Worm (Caenorhabditis elegans): ENCODE measurements around the gene R148.5.
A peak's percentile ranks its signal among the peaks of the same experiment; 100 is the strongest.

R148.5 gene

ce11 chrIII:3140227-3140626, 25.2 kb upstream of the R148.5 start:
- TF ChIP-seq cog-1 (tag; optimal IDR thresholded peaks at IDR 0.05) (no peak), T22C8.4 (GFP tag; IDR thresholded peaks at IDR 0.05) (no peak), med-1 (GFP tag; optimal IDR thresholded peaks at IDR 0.05; ENCODE audit: insufficient read depth) (no peak), ref-1 (GFP tag; conservative IDR thresholded peaks at IDR 0.05) (no peak), ztf-29 (GFP tag; IDR thresholded peaks at IDR 0.05) (no peak), flt-1 (GFP tag; IDR thresholded peaks at IDR 0.05) (no peak), klf-2 (GFP tag; conservative IDR thresholded peaks at IDR 0.05) (no peak), tab-1 (GFP tag; IDR thresholded peaks at IDR 0.05) (no peak)

- TF ChIP-seq T22C8.4 (GFP tag; IDR thresholded peaks at IDR 0.05): no peak
- no peak for TF ChIP-seq ref-1 (GFP tag; conservative IDR thresholded peaks at IDR 0.05)
- no peak for TF ChIP-seq ztf-29 (GFP tag; IDR thresholded peaks at IDR 0.05)
- TF ChIP-seq flt-1 (GFP tag; IDR thresholded peaks at IDR 0.05): no peak
- TF ChIP-seq tab-1 (GFP tag; IDR thresholded peaks at IDR 0.05): no peak
- TF ChIP-seq cog-1 (tag; optimal IDR thresholded peaks at IDR 0.05): no peak
- TF ChIP-seq med-1 (GFP tag; optimal IDR thresholded peaks at IDR 0.05; ENCODE audit: insufficient read depth): no peak
- no peak for TF ChIP-seq klf-2 (GFP tag; conservative IDR thresholded peaks at IDR 0.05)
- no peak for TF ChIP-seq ztf-23 (GFP tag; IDR thresholded peaks at IDR 0.05)
Measured at ce11 chrIII:3142078-3142477, 23.4 kb upstream of the R148.5 start.

ce11 chrIII:3143657-3144056, 21.8 kb upstream of the R148.5 start, which contains the start of gene C44B11.4:
C44B11.4 (minus strand) TSS chrIII:3143757.
- TF ChIP-seq flt-1 (GFP tag; IDR thresholded peaks at IDR 0.05): no peak

- no peak for TF ChIP-seq ztf-29 (GFP tag; IDR thresholded peaks at IDR 0.05)
- TF ChIP-seq ztf-23 (GFP tag; IDR thresholded peaks at IDR 0.05): no peak
- no peak for TF ChIP-seq T22C8.4 (GFP tag; IDR thresholded peaks at IDR 0.05)
- no peak for TF ChIP-seq klf-2 (GFP tag; conservative IDR thresholded peaks at IDR 0.05)
- no peak for TF ChIP-seq tab-1 (GFP tag; IDR thresholded peaks at IDR 0.05)
- no peak for TF ChIP-seq med-1 (GFP tag; optimal IDR thresholded peaks at IDR 0.05; ENCODE audit: insufficient read depth)
- TF ChIP-seq cog-1 (tag; optimal IDR thresholded peaks at IDR 0.05): no peak
- no peak for TF ChIP-seq ref-1 (GFP tag; conservative IDR thresholded peaks at IDR 0.05)
- no peak for TF ChIP-seq flt-1 (GFP tag; IDR thresholded peaks at IDR 0.05)
Measured at ce11 chrIII:3152848-3153247, 12.6 kb upstream of the R148.5 start, which contains the start of gene C44B11.6. C44B11.6 (plus strand) TSS chrIII:3153148.

ce11 chrIII:3154968-3155367, 10.5 kb upstream of the R148.5 start, which contains the start of gene C44B11.1:
C44B11.1 (plus strand) TSS chrIII:3155268.
- TF ChIP-seq klf-2 (GFP tag; conservative IDR thresholded peaks at IDR 0.05) (no peak), T22C8.4 (GFP tag; IDR thresholded peaks at IDR 0.05) (no peak), cog-1 (tag; optimal IDR thresholded peaks at IDR 0.05) (no peak), ztf-29 (GFP tag; IDR thresholded peaks at IDR 0.05) (no peak), tab-1 (GFP tag; IDR thresholded peaks at IDR 0.05) (no peak), ztf-23 (GFP tag; IDR thresholded peaks at IDR 0.05) (no peak)

- no peak for TF ChIP-seq tab-1 (GFP tag; IDR thresholded peaks at IDR 0.05)
- no peak for TF ChIP-seq med-1 (GFP tag; optimal IDR thresholded peaks at IDR 0.05; ENCODE audit: insufficient read depth)
- TF ChIP-seq klf-2 (GFP tag; conservative IDR thresholded peaks at IDR 0.05): no peak
- no peak for TF ChIP-seq ztf-23 (GFP tag; IDR thresholded peaks at IDR 0.05)
- no peak for TF ChIP-seq T22C8.4 (GFP tag; IDR thresholded peaks at IDR 0.05)
- TF ChIP-seq cog-1 (tag; optimal IDR thresholded peaks at IDR 0.05): no peak
- no peak for TF ChIP-seq ztf-29 (GFP tag; IDR thresholded peaks at IDR 0.05)
- TF ChIP-seq flt-1 (GFP tag; IDR thresholded peaks at IDR 0.05): no peak
- no peak for TF ChIP-seq ref-1 (GFP tag; conservative IDR thresholded peaks at IDR 0.05)
Measured at ce11 chrIII:3160490-3160889, 4.9 kb upstream of the R148.5 start.

- no peak for TF ChIP-seq tab-1 (GFP tag; IDR thresholded peaks at IDR 0.05)
- no peak for TF ChIP-seq flt-1 (GFP tag; IDR thresholded peaks at IDR 0.05)
- TF ChIP-seq ztf-23 (GFP tag; IDR thresholded peaks at IDR 0.05): no peak
- TF ChIP-seq T22C8.4 (GFP tag; IDR thresholded peaks at IDR 0.05): no peak
- no peak for TF ChIP-seq med-1 (GFP tag; optimal IDR thresholded peaks at IDR 0.05; ENCODE audit: insufficient read depth)
- no peak for TF ChIP-seq ztf-29 (GFP tag; IDR thresholded peaks at IDR 0.05)
Measured at ce11 chrIII:3161600-3161999, 3.8 kb upstream of the R148.5 start.

ce11 chrIII:3163448-3163847, 2.0 kb upstream of the R148.5 start:
- TF ChIP-seq ref-1 (GFP tag; conservative IDR thresholded peaks at IDR 0.05) (no peak), klf-2 (GFP tag; conservative IDR thresholded peaks at IDR 0.05) (no peak), med-1 (GFP tag; optimal IDR thresholded peaks at IDR 0.05; ENCODE audit: insufficient read depth) (no peak), ztf-23 (GFP tag; IDR thresholded peaks at IDR 0.05) (no peak), tab-1 (GFP tag; IDR thresholded peaks at IDR 0.05) (no peak), flt-1 (GFP tag; IDR thresholded peaks at IDR 0.05) (no peak), T22C8.4 (GFP tag; IDR thresholded peaks at IDR 0.05) (no peak)

ce11 chrIII:3169279-3169678, 3.8 kb downstream of the R148.5 start:
- TF ChIP-seq med-1 (GFP tag; optimal IDR thresholded peaks at IDR 0.05; ENCODE audit: insufficient read depth) (no peak), ref-1 (GFP tag; conservative IDR thresholded peaks at IDR 0.05) (no peak), cog-1 (tag; optimal IDR thresholded peaks at IDR 0.05) (no peak), ztf-29 (GFP tag; IDR thresholded peaks at IDR 0.05) (no peak), tab-1 (GFP tag; IDR thresholded peaks at IDR 0.05) (no peak), T22C8.4 (GFP tag; IDR thresholded peaks at IDR 0.05) (no peak), ztf-23 (GFP tag; IDR thresholded peaks at IDR 0.05) (no peak), klf-2 (GFP tag; conservative IDR thresholded peaks at IDR 0.05) (no peak)

- TF ChIP-seq cog-1 (tag; optimal IDR thresholded peaks at IDR 0.05): no peak
- no peak for TF ChIP-seq flt-1 (GFP tag; IDR thresholded peaks at IDR 0.05)
- TF ChIP-seq T22C8.4 (GFP tag; IDR thresholded peaks at IDR 0.05): peak; percentile 91
Measured at ce11 chrIII:3170538-3170937, 5.1 kb downstream of the R148.5 start.

- TF ChIP-seq ztf-29 (GFP tag; IDR thresholded peaks at IDR 0.05) (no peak), ztf-23 (GFP tag; IDR thresholded peaks at IDR 0.05) (no peak), ref-1 (GFP tag; conservative IDR thresholded peaks at IDR 0.05) (no peak), T22C8.4 (GFP tag; IDR thresholded peaks at IDR 0.05) (no peak)
Measured at ce11 chrIII:3171382-3171781, 5.9 kb downstream of the R148.5 start, which contains the start of gene R148.4. R148.4 (plus strand) TSS chrIII:3171592.

Data from whole organism, midembryonic.